Fruit fly (Drosophila melanogaster) whole organism, embryonic: Measurements from ENCODE around the gene Uck.
A peak's percentile ranks its signal among the peaks of the same experiment; 100 is the strongest.

Source experiments
- ATbp ChIP-seq: fragments of 200-800 bp; sonication (Bioruptor generic); optimal IDR thresholded peaks from 2 replicates; lab custom pipeline; 2017; ENCODE audit warnings: missing biosample characterization, mild to moderate bottlenecking, missing genetic modification characterization, missing genetic modification reagents
- BEAF-32 ChIP-seq: fragments of 200-800 bp; sonication (Bioruptor generic); optimal IDR thresholded peaks from 3 replicates; lab custom pipeline; 2017; ENCODE audit warnings: missing biosample characterization, missing genetic modification characterization, mild to moderate bottlenecking, moderate library complexity, missing genetic modification reagents
- CG10274 ChIP-seq: fragments of 200-800 bp; sonication (Bioruptor generic); optimal IDR thresholded peaks from 3 replicates; lab custom pipeline; 2017; ENCODE audit warnings: missing biosample characterization, mild to moderate bottlenecking, missing genetic modification characterization
- CG13296 ChIP-seq: fragments of 200-800 bp; sonication (Bioruptor generic); optimal IDR thresholded peaks from 3 replicates; lab custom pipeline; 2018; ENCODE audit warnings: missing biosample characterization, mild to moderate bottlenecking, missing genetic modification characterization
- CG13424 ChIP-seq: fragments of 200-800 bp; sonication (Bioruptor generic); optimal IDR thresholded peaks from 2 replicates; lab custom pipeline; 2019; ENCODE audit warnings: missing biosample characterization, mild to moderate bottlenecking, missing genetic modification characterization, moderate library complexity
- CG13624 ChIP-seq: fragments of 200-800 bp; sonication (Bioruptor generic); optimal IDR thresholded peaks from 2 replicates; lab custom pipeline; 2016; ENCODE audit warnings: missing biosample characterization, missing genetic modification characterization
- CG13775 ChIP-seq: fragments of 200-800 bp; sonication (Bioruptor generic); optimal IDR thresholded peaks from 3 replicates; lab custom pipeline; 2017; ENCODE audit warnings: missing biosample characterization, mild to moderate bottlenecking, missing genetic modification characterization
- CG16813 ChIP-seq: fragments of 200-800 bp; sonication (Bioruptor generic); IDR thresholded peaks from 3 replicates; pipeline ENCODE4 v1.3.6; 2022; ENCODE audit warnings: missing biosample characterization, missing genetic modification characterization; ENCODE audit not compliant: partially characterized antibody
- CG17361 ChIP-seq: fragments of 200-800 bp; sonication (Bioruptor generic); IDR thresholded peaks from 3 replicates; pipeline ENCODE4 v1.3.6; 2022; ENCODE audit warnings: missing biosample characterization, missing genetic modification characterization
- CG2889 ChIP-seq: fragments of 200-800 bp; sonication (Bioruptor generic); IDR thresholded peaks from 3 replicates; pipeline ENCODE4 v1.3.6; 2022; ENCODE audit warnings: missing biosample characterization, missing genetic modification characterization
- CG3163 ChIP-seq: fragments of 200-800 bp; sonication (Bioruptor generic); optimal IDR thresholded peaks from 3 replicates; lab custom pipeline; 2016; ENCODE audit warnings: missing biosample characterization, missing genetic modification characterization
- CG3726 ChIP-seq: fragments of 200-800 bp; sonication (Bioruptor generic); IDR thresholded peaks from 3 replicates; pipeline ENCODE4, ENCODE4 v1.3.6; 2022; ENCODE audit warnings: missing biosample characterization, missing genetic modification characterization
- CG4282 ChIP-seq: fragments of 200-800 bp; sonication (Bioruptor generic); optimal IDR thresholded peaks from 2 replicates; lab custom pipeline; 2016; ENCODE audit warnings: missing biosample characterization, missing genetic modification characterization
- CG5953 ChIP-seq: fragments of 200-800 bp; sonication (Bioruptor generic); IDR thresholded peaks from 2 replicates; pipeline ENCODE4 v1.3.6; 2022; ENCODE audit warnings: missing biosample characterization, missing genetic modification characterization
- CG6254 ChIP-seq: fragments of 200-800 bp; sonication (Bioruptor generic); optimal IDR thresholded peaks from 3 replicates; lab custom pipeline; 2017; ENCODE audit warnings: mild to moderate bottlenecking, missing biosample characterization, missing genetic modification reagents, missing genetic modification characterization
- CG6791 ChIP-seq: fragments of 200-800 bp; sonication (Bioruptor generic); IDR thresholded peaks from 3 replicates; pipeline ENCODE4 v1.3.6; 2022; ENCODE audit warnings: missing biosample characterization, missing genetic modification characterization; ENCODE audit not compliant: partially characterized antibody
- CG7786 ChIP-seq: fragments of 200-800 bp; sonication (Bioruptor generic); optimal IDR thresholded peaks from 2 replicates; lab custom pipeline; 2016; ENCODE audit warnings: missing biosample characterization, missing genetic modification characterization
- CG8388 ChIP-seq: fragments of 200-800 bp; sonication (Bioruptor generic); optimal IDR thresholded peaks from 2 replicates; lab custom pipeline; 2019; ENCODE audit warnings: missing biosample characterization, mild to moderate bottlenecking, missing genetic modification characterization, moderate library complexity
- CG8944 ChIP-seq: fragments of 200-800 bp; sonication (Bioruptor generic); optimal IDR thresholded peaks from 3 replicates; lab custom pipeline; 2016; ENCODE audit warnings: missing biosample characterization, missing genetic modification characterization
- CG9609 ChIP-seq: fragments of 200-800 bp; sonication (Bioruptor generic); optimal IDR thresholded peaks from 3 replicates; lab custom pipeline; 2016; ENCODE audit warnings: missing biosample characterization, missing genetic modification characterization
- Chrac-16 ChIP-seq: fragments of 200-800 bp; sonication (Bioruptor generic); optimal IDR thresholded peaks from 3 replicates; lab custom pipeline; 2016; ENCODE audit warnings: missing biosample characterization, missing genetic modification characterization
- Drgx ChIP-seq: fragments of 200-800 bp; sonication (Bioruptor generic); IDR thresholded peaks from 2 replicates; pipeline ENCODE4 v1.3.6; 2022; ENCODE audit warnings: missing biosample characterization, missing genetic modification characterization
- Ets65A ChIP-seq: fragments of 200-800 bp; sonication (Bioruptor generic); peaks from one replicate; lab custom pipeline; 2016; ENCODE audit warnings: missing biosample characterization, missing genetic modification characterization
- H2.0 ChIP-seq: fragments of 200-800 bp; sonication (Bioruptor generic); IDR thresholded peaks from 2 replicates; pipeline ENCODE4 v1.3.6; 2022; ENCODE audit warnings: missing biosample characterization, missing genetic modification characterization
- Hmx ChIP-seq: fragments of 200-800 bp; sonication (Bioruptor generic); optimal IDR thresholded peaks from 2 replicates; lab custom pipeline; 2016; ENCODE audit warnings: missing biosample characterization, missing genetic modification characterization
- Hsf ChIP-seq: fragments of 200-800 bp; sonication (Bioruptor generic); optimal IDR thresholded peaks from 3 replicates; lab custom pipeline; 2016; ENCODE audit warnings: missing biosample characterization, missing genetic modification characterization
- Neu2 ChIP-seq: fragments of 200-800 bp; sonication (Bioruptor generic); optimal IDR thresholded peaks from 3 replicates; lab custom pipeline; 2016; ENCODE audit warnings: missing biosample characterization, missing genetic modification characterization, borderline replicate concordance
- Taf1 ChIP-seq: fragments of 200-800 bp; sonication (Bioruptor generic); IDR thresholded peaks from 2 replicates; pipeline ENCODE4 v1.3.6; 2022; ENCODE audit warnings: missing biosample characterization, missing genetic modification characterization
- Tbp ChIP-seq: fragments of >200 bp; optimal IDR thresholded peaks from 2 replicates; lab custom pipeline; 2018; ENCODE audit warnings: missing biosample characterization, missing genetic modification characterization
- ap ChIP-seq: fragments of 200-800 bp; sonication (Bioruptor generic); IDR thresholded peaks from 2 replicates; pipeline ENCODE4 v1.3.6; 2022; ENCODE audit warnings: missing biosample characterization, missing genetic modification characterization
- bsh ChIP-seq, 2 experiments: fragments of 200-800 bp; sonication (Bioruptor generic); optimal IDR thresholded peaks; 2 replicates each; lab custom pipeline; 2017 to 2018; ENCODE audit warnings: mild to moderate bottlenecking in 2 of 2, missing biosample characterization in 2 of 2, missing genetic modification characterization in 2 of 2, moderate library complexity in 1 of 2
- chn ChIP-seq: fragments of 200-800 bp; sonication (Bioruptor generic); optimal IDR thresholded peaks from 2 replicates; lab custom pipeline; 2016; ENCODE audit warnings: missing biosample characterization, missing genetic modification characterization
- ci ChIP-seq: fragments of 200-800 bp; sonication (Bioruptor generic); IDR thresholded peaks from 3 replicates; pipeline ENCODE4 v1.3.6; 2022; ENCODE audit warnings: missing biosample characterization, missing genetic modification characterization
- dan ChIP-seq: fragments of 200-800 bp; sonication (Bioruptor generic); IDR thresholded peaks from 2 replicates; pipeline ENCODE4 v1.3.6; 2022; ENCODE audit warnings: missing biosample characterization, missing genetic modification characterization
- disco-r ChIP-seq: fragments of 200-800 bp; sonication (Bioruptor generic); optimal IDR thresholded peaks from 2 replicates; lab custom pipeline; 2016; ENCODE audit warnings: missing biosample characterization, missing genetic modification characterization
- fru ChIP-seq: fragments of >200 bp; optimal IDR thresholded peaks from 2 replicates; lab custom pipeline; 2017
- grau ChIP-seq: fragments of 200-800 bp; optimal IDR thresholded peaks from 3 replicates; lab custom pipeline; 2019; ENCODE audit warnings: missing biosample characterization, mild to moderate bottlenecking, missing genetic modification characterization, moderate library complexity
- gsb ChIP-seq: fragments of 200-800 bp; sonication (Bioruptor generic); IDR thresholded peaks from 2 replicates; pipeline ENCODE4 v1.3.6; 2022; ENCODE audit warnings: missing biosample characterization, missing genetic modification characterization
- hth ChIP-seq: fragments of >200 bp; optimal IDR thresholded peaks from 2 replicates; lab custom pipeline; 2017; ENCODE audit warnings: inconsistent platforms
- insv ChIP-seq, 2 experiments: fragments of 200-800 bp; sonication (Bioruptor generic); optimal IDR thresholded peaks; 3 replicates each; lab custom pipeline; 2016 to 2018; ENCODE audit warnings: missing biosample characterization in 2 of 2, missing genetic modification characterization in 2 of 2
- jigr1 ChIP-seq: fragments of 200-800 bp; sonication (Bioruptor generic); IDR thresholded peaks from 3 replicates; pipeline ENCODE4 v1.3.6; 2022; ENCODE audit warnings: missing biosample characterization, missing genetic modification characterization
- nau ChIP-seq: fragments of 200-800 bp; sonication (Bioruptor generic); optimal IDR thresholded peaks from 3 replicates; lab custom pipeline; 2017; ENCODE audit warnings: missing biosample characterization, mild to moderate bottlenecking, missing genetic modification characterization, missing genetic modification reagents
- nom ChIP-seq: fragments of 200-800 bp; sonication (Bioruptor generic); optimal IDR thresholded peaks from 2 replicates; lab custom pipeline; 2017; ENCODE audit warnings: missing biosample characterization, missing genetic modification characterization, mild to moderate bottlenecking, moderate library complexity, missing genetic modification reagents
- pb ChIP-seq: fragments of 200-800 bp; sonication (Bioruptor generic); optimal IDR thresholded peaks from 3 replicates; lab custom pipeline; 2016; ENCODE audit warnings: missing biosample characterization, missing genetic modification characterization
- ro ChIP-seq: fragments of 200-800 bp; sonication (Bioruptor generic); IDR thresholded peaks from 2 replicates; pipeline ENCODE4 v1.3.6; 2022; ENCODE audit warnings: missing biosample characterization, missing genetic modification characterization
- slou ChIP-seq: fragments of 200-800 bp; sonication (Bioruptor generic); optimal IDR thresholded peaks from 3 replicates; lab custom pipeline; 2016; ENCODE audit warnings: missing biosample characterization, missing genetic modification characterization
- slp2 ChIP-seq: fragments of 200-800 bp; sonication (Bioruptor generic); optimal IDR thresholded peaks from 2 replicates; lab custom pipeline; 2016; ENCODE audit warnings: missing biosample characterization, missing genetic modification characterization
- tll ChIP-seq, 2 experiments: fragments of 200-800 bp in 1 of 2; fragments of >200 bp in 1 of 2; sonication (Bioruptor generic) in 1 of 2; optimal IDR thresholded peaks; 2 replicates each; lab custom pipeline; 2017 to 2019; ENCODE audit warnings: missing biosample characterization in 2 of 2, missing genetic modification characterization in 2 of 2, mild to moderate bottlenecking in 1 of 2, moderate library complexity in 1 of 2
- tup ChIP-seq: fragments of 200-800 bp; sonication (Bioruptor generic); optimal IDR thresholded peaks from 2 replicates; lab custom pipeline; 2016; ENCODE audit warnings: missing biosample characterization, mild to moderate bottlenecking, missing genetic modification characterization, moderate library complexity

The Uck gene

DNA sequence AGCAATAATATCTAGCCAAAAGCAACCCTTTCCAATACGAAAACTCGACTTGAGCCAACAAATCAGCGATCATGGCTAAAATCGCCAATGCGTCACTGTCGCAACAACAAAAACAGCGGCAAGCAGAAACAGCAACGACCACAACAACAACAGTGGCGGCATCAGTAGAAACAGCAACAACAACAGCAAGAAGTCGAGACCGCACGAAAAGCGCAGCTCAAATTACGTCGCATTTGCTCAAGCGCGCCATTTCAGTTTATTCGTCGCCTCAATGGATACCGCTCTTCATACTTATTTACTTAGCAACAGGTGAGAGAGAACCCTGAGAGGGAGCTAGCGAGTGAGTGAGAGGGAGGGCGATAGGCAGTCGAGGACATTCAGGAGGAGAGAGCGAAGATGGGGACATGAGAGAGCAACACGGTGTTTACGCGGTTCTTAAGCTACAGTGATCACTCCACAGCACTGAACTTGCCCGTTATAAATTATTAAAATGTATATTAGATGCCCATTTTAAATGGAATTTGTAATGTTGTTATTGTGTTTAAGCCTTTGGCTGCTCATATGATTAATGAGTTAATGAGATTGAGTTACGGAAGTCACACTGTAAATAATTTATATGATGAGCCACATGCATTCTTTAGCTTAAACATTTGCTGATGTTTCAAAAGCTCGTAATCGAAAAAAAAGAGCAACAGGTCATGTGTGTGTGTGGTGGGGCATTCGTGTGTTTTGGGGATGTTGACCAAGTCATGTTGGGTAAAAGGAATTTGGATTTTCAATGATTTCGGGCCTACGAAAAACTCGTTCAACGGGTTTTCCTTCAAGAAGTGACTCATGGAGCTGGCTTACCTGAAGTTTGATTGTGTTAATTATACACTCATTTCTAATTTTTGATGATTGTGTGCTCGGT is 5.8 kb downstream of the Uck start (continued):
- TF ChIP-seq CG5953 (GFP tag; lab: Robert Waterston, UW) (0 out of 2 replicates have a peak, but pooled peaks have one; percentile 56), disco-r (GFP tag; lab: Kevin White, UChicago) (peak; percentile 19), chn (GFP tag; lab: Kevin White, UChicago) (peak; percentile 65), Drgx (GFP tag; lab: Robert Waterston, UW) (peak; percentile 94), CG17361 (GFP tag; lab: Robert Waterston, UW) (peak; percentile 75), tll (GFP tag; optimal IDR thresholded peaks at IDR 0.05; lab: Kevin White, UChicago) (no peak), gsb (GFP tag; lab: Robert Waterston, UW) (peak; percentile 68), nom (GFP tag; lab: Kevin White, UChicago) (peak; percentile 91), slou (GFP tag; lab: Kevin White, UChicago) (peak; percentile 41), CG3163 (GFP tag; lab: Kevin White, UChicago) (peak; percentile 34), Neu2 (GFP tag; lab: Kevin White, UChicago) (no peak), fru (lab: Kevin White, UChicago) (no peak), CG2889 (GFP tag; lab: Robert Waterston, UW) (peak; percentile 78), Taf1 (GFP tag; lab: Robert Waterston, UW) (peak; percentile 82), Hsf (GFP tag; lab: Kevin White, UChicago) (peak; percentile 84), H2.0 (peak; percentile 87), CG13775 (GFP tag; lab: Kevin White, UChicago) (peak; percentile 77), ro (peak; percentile 64), dan (GFP tag; lab: Robert Waterston, UW) (peak; percentile 69), bsh (GFP tag; optimal IDR thresholded peaks at IDR 0.05; lab: Kevin White, UChicago) (peak; percentile 82 to 90), CG4282 (GFP tag; lab: Kevin White, UChicago) (no peak), ap (peak; percentile 65; the same call in 1 of the 2 replicates), CG16813 (GFP tag; lab: Robert Waterston, UW) (no peak), insv (GFP tag; optimal IDR thresholded peaks at IDR 0.05; lab: Kevin White, UChicago) (no peak), jigr1 (no peak), Hmx (GFP tag; lab: Kevin White, UChicago) (peak; percentile 18), CG10274 (peak; percentile 20), CG3726 (peak; percentile 56; the same call in 1 of the 3 replicates), Tbp (GFP tag; lab: Kevin White, UChicago) (no peak), BEAF-32 (GFP tag; lab: Kevin White, UChicago) (no peak), Ets65A (GFP tag; lab: Kevin White, UChicago) (peak; percentile 91), ci (GFP tag; lab: Robert Waterston, UW) (peak; percentile 88), CG13624 (peak; percentile 68), CG6791 (GFP tag; lab: Robert Waterston, UW) (no peak), CG7786 (peak; percentile 71), CG8388 (GFP tag; lab: Kevin White, UChicago) (peak; percentile 65), nau (GFP tag; lab: Kevin White, UChicago) (peak; percentile 12), Chrac-16 (GFP tag; lab: Kevin White, UChicago) (peak; percentile 82), pb (GFP tag; lab: Kevin White, UChicago) (peak; percentile 41), CG13424 (tag; lab: Kevin White, UChicago) (peak; percentile 83), CG9609 (GFP tag; lab: Kevin White, UChicago) (peak; percentile 46), slp2 (GFP tag; lab: Kevin White, UChicago) (peak; percentile 65), hth (lab: Kevin White, UChicago) (no peak), CG13296 (GFP tag; lab: Kevin White, UChicago) (peak; percentile 66), grau (tag; lab: Kevin White, UChicago) (peak; percentile 98), tup (peak; percentile 61), CG6254 (no peak), ATbp (GFP tag; lab: Kevin White, UChicago) (peak; percentile 65), CG8944 (peak; percentile 56)
